Worm (Caenorhabditis elegans) whole organism, late embryonic: Measurements from ENCODE around the gene fbxa-202.

Source experiments
- C08G9.2 ChIP-seq: sonication (generic microtip); optimal IDR thresholded peaks from 2 replicates; lab custom pipeline; 2016; ENCODE audit warnings: mild to moderate bottlenecking, missing genetic modification characterization, moderate library complexity, missing compliant biosample characterization
- ama-1 ChIP-seq: fragments of 150-350 bp; optimal IDR thresholded peaks from 2 replicates; lab custom pipeline; 2014
- ceh-18 ChIP-seq: sonication (generic microtip); optimal IDR thresholded peaks from 2 replicates; lab custom pipeline; 2016; ENCODE audit warnings: missing genetic modification characterization, missing compliant biosample characterization
- hlh-13 ChIP-seq: fragments of 200-800 bp; sonication (Bioruptor generic); optimal IDR thresholded peaks from 2 replicates; lab custom pipeline; 2018; ENCODE audit warnings: mild to moderate bottlenecking, missing genetic modification characterization, missing compliant biosample characterization
- nfya-1 ChIP-seq: sonication (generic microtip); optimal IDR thresholded peaks from 2 replicates; lab custom pipeline; 2017; ENCODE audit warnings: missing genetic modification characterization, mild to moderate bottlenecking, missing compliant biosample characterization, antibody characterized with exemption, moderate library complexity
- nhr-232 ChIP-seq: sonication (generic microtip); optimal IDR thresholded peaks from 2 replicates; lab custom pipeline; 2016; ENCODE audit warnings: missing genetic modification characterization, missing compliant biosample characterization
- pat-9 ChIP-seq: fragments of 200-800 bp; sonication (Bioruptor generic); optimal IDR thresholded peaks from 2 replicates; lab custom pipeline; 2018; ENCODE audit warnings: mild to moderate bottlenecking, missing genetic modification characterization, moderate library complexity, missing compliant biosample characterization
- pqm-1 ChIP-seq: sonication (generic microtip); optimal IDR thresholded peaks from 2 replicates; lab custom pipeline; 2016; ENCODE audit warnings: missing genetic modification characterization, missing compliant biosample characterization
- rnt-1 ChIP-seq: sonication (generic microtip); optimal IDR thresholded peaks from 2 replicates; lab custom pipeline; 2016; ENCODE audit warnings: missing genetic modification characterization, missing compliant biosample characterization
- ttx-3 ChIP-seq: sonication (generic microtip); optimal IDR thresholded peaks from 2 replicates; lab custom pipeline; 2016; ENCODE audit warnings: missing genetic modification reagents, missing genetic modification characterization, missing compliant biosample characterization

DNA sequence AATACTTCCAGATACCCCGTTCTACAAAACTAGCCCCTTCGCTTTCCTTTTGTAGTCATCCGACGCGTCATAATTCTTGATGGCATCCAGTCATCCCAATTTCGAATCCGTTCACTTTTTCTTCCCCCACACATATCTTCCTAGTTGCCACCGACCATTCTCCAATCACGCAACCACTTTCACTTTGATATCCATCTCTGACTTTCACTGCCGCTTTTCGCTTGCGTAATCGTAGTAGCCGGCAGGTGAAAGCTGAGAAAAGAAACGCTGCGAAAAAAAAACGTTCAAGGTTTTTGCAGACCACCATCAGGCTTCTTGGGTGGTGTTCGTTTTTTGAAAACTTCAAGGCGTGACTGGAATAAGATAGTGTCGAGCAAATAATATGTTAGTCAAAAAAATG, 25.3 kb downstream of the fbxa-202 start:
- TF ChIP-seq pat-9 (no peak), ceh-18 (tag; lab: Kevin White, UChicago) (no peak), ama-1 (lab: Kevin White, UChicago) (no peak), pqm-1 (tag; lab: Kevin White, UChicago) (no peak), nfya-1 (no peak), ttx-3 (tag; lab: Kevin White, UChicago) (no peak), C08G9.2 (tag; lab: Kevin White, UChicago) (no peak), hlh-13 (no peak), nhr-232 (tag; lab: Kevin White, UChicago) (no peak), rnt-1 (tag; lab: Kevin White, UChicago) (peak; percentile 55)
